Worm (Caenorhabditis elegans): Measurements from ENCODE around the gene Y37A1B.7.

DNA sequence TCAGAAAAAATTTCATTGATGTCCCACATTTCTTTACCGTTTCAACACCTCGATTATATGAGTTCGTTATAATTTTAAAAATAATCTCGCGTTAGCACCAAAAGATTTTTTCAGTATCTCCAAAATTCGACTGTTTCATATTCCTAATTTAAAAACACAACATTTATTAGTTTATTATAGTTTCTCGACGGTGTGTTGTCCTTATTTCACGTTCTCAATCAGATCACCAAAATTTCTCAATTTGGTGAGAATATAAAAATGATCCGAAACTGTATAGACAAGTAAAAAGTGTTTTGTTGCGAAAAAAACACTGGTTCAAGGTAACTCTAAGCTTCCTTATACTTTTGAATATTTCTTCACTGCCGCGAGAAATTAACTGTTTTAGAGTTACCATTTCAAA is 34.9 kb downstream of the Y37A1B.7 start:
- TF ChIP-seq ztf-29 (GFP tag; IDR thresholded peaks at IDR 0.05), result no peak
- no peak for TF ChIP-seq med-1 (GFP tag; optimal IDR thresholded peaks at IDR 0.05; ENCODE audit: insufficient read depth)
- TF ChIP-seq klf-2 (GFP tag; conservative IDR thresholded peaks at IDR 0.05), result no peak
- no peak for TF ChIP-seq ref-1 (GFP tag; conservative IDR thresholded peaks at IDR 0.05)
- TF ChIP-seq flt-1 (GFP tag; IDR thresholded peaks at IDR 0.05), result no peak
- TF ChIP-seq tab-1 (GFP tag; IDR thresholded peaks at IDR 0.05), result no peak
- no peak for TF ChIP-seq cog-1 (tag; optimal IDR thresholded peaks at IDR 0.05)
- no peak for TF ChIP-seq ztf-23 (GFP tag; IDR thresholded peaks at IDR 0.05)

Measured in whole organism, midembryonic.